Fruit fly (Drosophila melanogaster) Kc167 (cell line): ENCODE measurements around the gene KrT95D.

ENCODE experiments used
- Sin3A ChIP-seq: fragments of >200 bp; optimal IDR thresholded peaks from 2 replicates; lab custom pipeline; 2018; ENCODE audit warnings: missing external identifiers
- insv ChIP-seq: fragments of >200 bp; optimal IDR thresholded peaks from 3 replicates; lab custom pipeline; 2018; ENCODE audit warnings: missing external identifiers
- psq ChIP-seq: fragments of >200 bp; optimal IDR thresholded peaks from 2 replicates; lab custom pipeline; 2017; ENCODE audit warnings: missing external identifiers

DNA sequence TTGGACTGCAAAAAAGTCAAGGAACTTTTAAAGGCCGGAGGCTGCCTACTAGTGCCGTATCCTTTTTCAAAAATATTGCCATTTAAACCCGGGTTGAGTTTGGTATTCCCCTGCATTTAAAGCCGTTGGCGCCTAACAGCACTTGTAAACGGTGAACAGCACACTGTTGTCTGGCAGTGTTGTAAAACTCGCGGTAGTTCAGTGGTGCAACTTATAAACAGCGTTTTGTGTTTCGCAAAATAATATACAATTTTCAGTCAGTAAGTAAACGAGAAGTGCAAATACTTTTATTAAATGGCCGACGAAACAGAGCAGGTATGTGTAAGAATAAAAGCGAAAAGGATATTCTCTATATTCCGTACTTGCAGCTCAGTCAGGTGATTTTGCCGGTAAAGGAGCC lies 35.4 kb downstream of the KrT95D start, which contains the start of gene LSm3:
- no peak for TF ChIP-seq insv (lab: Kevin White, UChicago)
- TF ChIP-seq Sin3A (lab: Kevin White, UChicago): no peak
- no peak for TF ChIP-seq psq
